Worm (Caenorhabditis elegans): ENCODE measurements around the gene T26H5.4.

The T26H5.4 gene

ce11 chrV:15412625-15413024, 35.9 kb downstream of the T26H5.4 start, which contains the start of gene srbc-63:
srbc-63 (minus strand) TSS chrV:15412725.
- TF ChIP-seq pros-1 (tag; optimal IDR thresholded peaks at IDR 0.05) (no peak), syd-9 (tag; optimal IDR thresholded peaks at IDR 0.05) (no peak), sox-4 (tag; optimal IDR thresholded peaks at IDR 0.05) (no peak), rnt-1 (tag; optimal IDR thresholded peaks at IDR 0.05) (no peak), elt-4 (tag; optimal IDR thresholded peaks at IDR 0.05) (no peak), ceh-31 (tag; optimal IDR thresholded peaks at IDR 0.05) (no peak), pag-3 (tag; optimal IDR thresholded peaks at IDR 0.05; ENCODE audit: borderline replicate concordance) (no peak), mec-3 (tag; optimal IDR thresholded peaks at IDR 0.05; ENCODE audit: borderline replicate concordance) (no peak), ttx-3 (tag; optimal IDR thresholded peaks at IDR 0.05) (no peak), tbx-7 (tag; optimal IDR thresholded peaks at IDR 0.05) (no peak), fkh-10 (GFP tag; optimal IDR thresholded peaks at IDR 0.05) (no peak), che-1 (tag; optimal IDR thresholded peaks at IDR 0.05) (no peak), unc-42 (tag; optimal IDR thresholded peaks at IDR 0.05) (no peak), pha-2 (tag; optimal IDR thresholded peaks at IDR 0.05) (no peak), pha-4 (tag; optimal IDR thresholded peaks at IDR 0.05) (no peak), gmeb-2 (tag; optimal IDR thresholded peaks at IDR 0.05) (no peak), npax-4 (tag; optimal IDR thresholded peaks at IDR 0.05) (no peak)

ce11 chrV:15406928-15407327, 41.6 kb downstream of the T26H5.4 start, which contains the start of gene srh-257:
srh-257 (plus strand) TSS chrV:15407228.
- no peak for TF ChIP-seq sox-2 (GFP tag; IDR thresholded peaks at IDR 0.05)
- TF ChIP-seq ceh-6 (GFP tag; optimal IDR thresholded peaks at IDR 0.05): no peak

- TF ChIP-seq nhr-232 (tag; optimal IDR thresholded peaks at IDR 0.05) (no peak), ceh-31 (tag; optimal IDR thresholded peaks at IDR 0.05) (no peak), elt-4 (tag; optimal IDR thresholded peaks at IDR 0.05) (no peak)
Measured at ce11 chrV:15404859-15405258, 43.6 kb downstream of the T26H5.4 start, which contains the start of gene srh-258. srh-258 (plus strand) TSS chrV:15405159.

- TF ChIP-seq gmeb-2 (tag; optimal IDR thresholded peaks at IDR 0.05): no peak
Measured at ce11 chrV:15401856-15402314, 46.6 kb downstream of the T26H5.4 start, which contains the start of gene fbxa-135. fbxa-135 (plus strand) TSS chrV:15402264.

ce11 chrV:15399691-15400377, 48.7 kb downstream of the T26H5.4 start, which contains the start of the genes T06E6.15 and sri-7:
T06E6.15 (minus strand) TSS chrV:15399791.
sri-7 (plus strand) TSS chrV:15400327.
- no peak for TF ChIP-seq ceh-14 (tag; optimal IDR thresholded peaks at IDR 0.05)

ce11 chrV:15398728-15399127, 49.8 kb downstream of the T26H5.4 start, which contains the start of gene fbxa-199:
fbxa-199 (minus strand) TSS chrV:15398828.
- TF ChIP-seq ama-1 (optimal IDR thresholded peaks at IDR 0.05): no peak
- no peak for TF ChIP-seq hlh-15 (tag; optimal IDR thresholded peaks at IDR 0.05)

Data from whole organism, late embryonic.